Worm (Caenorhabditis elegans) whole organism, L4 larva: ENCODE data around the gene F54C8.7.

Experiments used
- fos-1 ChIP-seq: fragments of 150-350 bp; optimal IDR thresholded peaks from 2 replicates; lab custom pipeline; 2014; ENCODE audit warnings: missing biosample characterization, missing genetic modification characterization
- hif-1 ChIP-seq, 2 experiments: sonication (generic microtip); optimal IDR thresholded peaks; 2 replicates each; lab custom pipeline; 2016 to 2017; ENCODE audit warnings: missing compliant biosample characterization in 2 of 2, missing genetic modification characterization in 2 of 2, missing genetic modification reagents in 2 of 2, missing genotype in 2 of 2, mild to moderate bottlenecking in 1 of 2
- lin-29 ChIP-seq: fragments of 200-800 bp; sonication (Bioruptor generic); IDR thresholded peaks from 2 replicates; pipeline ENCODE4 v1.3.6; 2022; ENCODE audit warnings: missing genetic modification reagents, missing genetic modification characterization, missing compliant biosample characterization
- nhr-11 ChIP-seq: fragments of 150-350 bp; optimal IDR thresholded peaks from 2 replicates; lab custom pipeline; 2014; ENCODE audit warnings: missing biosample characterization, missing genetic modification characterization
- unc-62 ChIP-seq, 3 experiments: fragments of 150-350 bp in 1 of 3; sonication (generic microtip); optimal IDR thresholded peaks in 2 of 3; peaks in 1 of 3; 1 replicate in 1 of 3; 2 replicates in 2 of 3; lab custom pipeline; 2014 to 2017; ENCODE audit warnings: missing biosample characterization in 3 of 3, missing genetic modification characterization in 3 of 3, missing genetic modification reagents in 3 of 3, missing genotype in 1 of 3
- zag-1 ChIP-seq: fragments of 150-350 bp; optimal IDR thresholded peaks from 2 replicates; lab custom pipeline; 2014; ENCODE audit warnings: missing biosample characterization, missing genetic modification characterization

- TF ChIP-seq fos-1 (tag; lab: Kevin White, UChicago) (no peak), nhr-11 (tag; lab: Kevin White, UChicago) (no peak), zag-1 (tag; lab: Kevin White, UChicago) (no peak), hif-1 (tag; optimal IDR thresholded peaks at IDR 0.05; lab: Kevin White, UChicago) (no peak), lin-29 (GFP tag; lab: Robert Waterston, UW) (no peak), unc-62 (GFP tag; optimal IDR thresholded peaks at IDR 0.05 in 1 of 2; lab: Kevin White, UChicago) (peak in 1 of 2 experiments; percentile 8), unc-62 (tag; optimal IDR thresholded peaks at IDR 0.05; lab: Kevin White, UChicago) (no peak)
Observed at ce11 chrIII:9441133-9441532, 12.7 kb downstream of the F54C8.7 start, which contains the start of gene emb-30.
